Worm (Caenorhabditis elegans) whole organism, L2 larva: ENCODE measurements around the gene rpl-3.
"Not testable (repeated sequence)": the region's sequence is repeated elsewhere in the genome, so short reads cannot be mapped to it uniquely, and the experiment has no call there.

Experiments used
- Y55F3AM.14 ChIP-seq: fragments of 200-800 bp; sonication (Bioruptor generic); optimal IDR thresholded peaks from 2 replicates; lab custom pipeline; 2018; ENCODE audit warnings: mild to moderate bottlenecking, missing genetic modification characterization, missing compliant biosample characterization
- ama-1 ChIP-seq: fragments of 150-350 bp; optimal IDR thresholded peaks from 2 replicates; lab custom pipeline; 2018; ENCODE audit warnings: inconsistent platforms
- fos-1 ChIP-seq: fragments of 150-350 bp; optimal IDR thresholded peaks from 2 replicates; lab custom pipeline; 2014; ENCODE audit warnings: missing biosample characterization, missing genetic modification characterization
- lin-11 ChIP-seq: fragments of 150-350 bp; sonication (generic microtip); optimal IDR thresholded peaks from 2 replicates; lab custom pipeline; 2014; ENCODE audit warnings: missing biosample characterization, missing genetic modification characterization, inconsistent platforms, mixed read lengths
- lin-13 ChIP-seq: fragments of 150-350 bp; optimal IDR thresholded peaks from 2 replicates; lab custom pipeline; 2014; ENCODE audit warnings: missing biosample characterization, missing genetic modification reagents, missing genetic modification characterization
- mdl-1 ChIP-seq, 2 experiments: fragments of 150-350 bp in 1 of 2; sonication (generic microtip) in 1 of 2; optimal IDR thresholded peaks; 2 replicates each; lab custom pipeline; 2017; ENCODE audit warnings: missing biosample characterization in 2 of 2, missing genetic modification characterization in 2 of 2
- nhr-237 ChIP-seq: fragments of 150-350 bp; optimal IDR thresholded peaks from 2 replicates; lab custom pipeline; 2014; ENCODE audit warnings: missing biosample characterization, missing genetic modification characterization
- zag-1 ChIP-seq: fragments of 150-350 bp; optimal IDR thresholded peaks from 2 replicates; lab custom pipeline; 2014; ENCODE audit warnings: missing biosample characterization, missing genetic modification characterization

ce11 chrIII:3852030-3852579 lies 15.5 kb upstream of the rpl-3 start, which contains the start of gene cyp-25A4:
- not testable (repeated sequence) for TF ChIP-seq lin-13; ama-1 (lab: Kevin White, UChicago); nhr-237 (tag; lab: Kevin White, UChicago); zag-1 (tag; lab: Kevin White, UChicago); mdl-1 (tag; optimal IDR thresholded peaks at IDR 0.05; lab: Kevin White, UChicago); fos-1 (tag; lab: Kevin White, UChicago); lin-11 (tag; lab: Kevin White, UChicago); Y55F3AM.14
